Worm (Caenorhabditis elegans) whole organism, L4 larva: Measurements from ENCODE around the gene D1046.16.
A peak's percentile ranks its signal among the peaks of the same experiment; 100 is the strongest.

Source experiments
- F10B5.3 ChIP-seq: sonication (generic microtip); optimal IDR thresholded peaks from 2 replicates; lab custom pipeline; 2016; ENCODE audit warnings: mild to moderate bottlenecking, missing genetic modification characterization, missing compliant biosample characterization
- ZK546.5 ChIP-seq, 2 experiments: sonication (generic microtip); optimal IDR thresholded peaks; 2 replicates each; lab custom pipeline; 2017; ENCODE audit warnings: missing biosample characterization in 2 of 2, missing genetic modification characterization in 2 of 2
- aha-1 ChIP-seq: fragments of 150-350 bp; peaks from one replicate; lab custom pipeline; 2014; ENCODE audit warnings: missing biosample characterization, missing genetic modification characterization
- ama-1 ChIP-seq: fragments of 150-350 bp; optimal IDR thresholded peaks from 2 replicates; lab custom pipeline; 2014; ENCODE audit warnings: inconsistent platforms, mixed read lengths
- arid-1 ChIP-seq: fragments of 200-800 bp; sonication (Bioruptor generic); conservative IDR thresholded peaks from 2 replicates; pipeline ENCODE4 v1.3.6; 2022; ENCODE audit warnings: missing genetic modification reagents, missing genetic modification characterization, missing compliant biosample characterization
- attf-4 ChIP-seq: sonication (generic microtip); optimal IDR thresholded peaks from 3 replicates; lab custom pipeline; 2017; ENCODE audit warnings: missing biosample characterization, missing genetic modification characterization
- ceh-44 ChIP-seq: fragments of 200-800 bp; sonication (Bioruptor generic); IDR thresholded peaks from 2 replicates; pipeline ENCODE4 v1.3.6; 2022; ENCODE audit warnings: missing genetic modification reagents, missing genetic modification characterization, missing compliant biosample characterization
- ces-1 ChIP-seq: fragments of 150-350 bp; sonication (generic microtip); optimal IDR thresholded peaks from 4 replicates; lab custom pipeline; 2014; ENCODE audit warnings: missing biosample characterization, missing genetic modification reagents, missing genetic modification characterization
- daf-12 ChIP-seq: fragments of 150-350 bp; optimal IDR thresholded peaks from 2 replicates; lab custom pipeline; 2014; ENCODE audit warnings: missing biosample characterization, missing genetic modification reagents, missing genetic modification characterization
- daf-8 ChIP-seq: fragments of 200-800 bp; sonication (Bioruptor generic); IDR thresholded peaks from 2 replicates; pipeline ENCODE4 v1.3.6; 2022; ENCODE audit warnings: missing genetic modification characterization, missing compliant biosample characterization
- dmd-6 ChIP-seq: fragments of 200-800 bp; sonication (Bioruptor generic); IDR thresholded peaks from 2 replicates; pipeline ENCODE4 v1.3.6; 2022; ENCODE audit warnings: missing genetic modification reagents, missing genetic modification characterization, missing compliant biosample characterization
- dmd-8 ChIP-seq: fragments of 200-800 bp; sonication (Bioruptor generic); IDR thresholded peaks from 2 replicates; pipeline ENCODE4 v1.3.6; 2022; ENCODE audit warnings: missing genetic modification characterization, missing compliant biosample characterization
- dve-1 ChIP-seq: sonication (generic microtip); optimal IDR thresholded peaks from 2 replicates; lab custom pipeline; 2017; ENCODE audit warnings: antibody characterized with exemption, mild to moderate bottlenecking, missing genetic modification characterization, missing compliant biosample characterization; ENCODE audit not compliant: insufficient read depth
- hlh-11 ChIP-seq: fragments of 200-800 bp; sonication (Bioruptor generic); optimal IDR thresholded peaks from 2 replicates; lab custom pipeline; 2018; ENCODE audit warnings: mild to moderate bottlenecking, missing genetic modification characterization, missing compliant biosample characterization
- hlh-30 ChIP-seq: sonication (generic microtip); optimal IDR thresholded peaks from 2 replicates; lab custom pipeline; 2017; ENCODE audit warnings: antibody characterized with exemption, mild to moderate bottlenecking, missing genetic modification characterization, missing compliant biosample characterization; ENCODE audit not compliant: insufficient read depth
- hmg-1.1 ChIP-seq: fragments of 200-800 bp; sonication (Bioruptor generic); IDR thresholded peaks from 2 replicates; pipeline ENCODE4 v1.3.6; 2022; ENCODE audit warnings: missing genetic modification reagents, missing genetic modification characterization, missing compliant biosample characterization
- lin-1 ChIP-seq: fragments of 200-800 bp; sonication (Bioruptor generic); IDR thresholded peaks from 2 replicates; pipeline ENCODE4 v1.3.6; 2022; ENCODE audit warnings: missing genetic modification reagents, missing genetic modification characterization, missing compliant biosample characterization
- lin-38 ChIP-seq: fragments of 200-800 bp; sonication (Bioruptor generic); IDR thresholded peaks from 2 replicates; pipeline ENCODE4 v1.3.6; 2022; ENCODE audit warnings: missing genetic modification reagents, missing genetic modification characterization, missing compliant biosample characterization
- lin-39 ChIP-seq: fragments of 150-350 bp; optimal IDR thresholded peaks from 2 replicates; lab custom pipeline; 2014; ENCODE audit warnings: missing biosample characterization, missing genetic modification reagents, missing genetic modification characterization
- lir-3 ChIP-seq: sonication (generic microtip); optimal IDR thresholded peaks from 2 replicates; lab custom pipeline; 2016; ENCODE audit warnings: mild to moderate bottlenecking, missing genetic modification characterization, missing compliant biosample characterization
- mxl-2 ChIP-seq: fragments of 200-800 bp; sonication (Bioruptor generic); conservative IDR thresholded peaks from 2 replicates; pipeline ENCODE4 v1.3.6; 2022; ENCODE audit warnings: missing genetic modification reagents, missing genetic modification characterization, missing compliant biosample characterization
- nhr-11 ChIP-seq: fragments of 150-350 bp; optimal IDR thresholded peaks from 2 replicates; lab custom pipeline; 2014; ENCODE audit warnings: missing biosample characterization, missing genetic modification characterization
- nhr-42 ChIP-seq: fragments of 200-800 bp; sonication (Bioruptor generic); IDR thresholded peaks from 2 replicates; pipeline ENCODE4 v1.3.6; 2022; ENCODE audit warnings: missing genetic modification characterization, missing compliant biosample characterization
- pha-4 ChIP-seq, 2 experiments: fragments of 150-350 bp in 1 of 2; fragments of 200-800 bp in 1 of 2; sonication (Bioruptor generic) in 1 of 2; IDR thresholded peaks in 1 of 2; optimal IDR thresholded peaks in 1 of 2; 2 replicates each; pipeline versions ENCODE4 v1.3.6 to Lab custom; 2014 to 2022; ENCODE audit warnings: missing genetic modification characterization in 2 of 2, missing genetic modification reagents in 2 of 2, missing biosample characterization in 1 of 2, missing compliant biosample characterization in 1 of 2
- set-16 ChIP-seq: fragments of 200-800 bp; sonication (Bioruptor generic); IDR thresholded peaks from 2 replicates; pipeline ENCODE4 v1.3.6; 2022; ENCODE audit warnings: missing genetic modification reagents, missing genetic modification characterization, missing compliant biosample characterization
- snpc-4 ChIP-seq: fragments of 150-350 bp; optimal IDR thresholded peaks from 2 replicates; lab custom pipeline; 2014; ENCODE audit warnings: missing biosample characterization, missing genetic modification characterization
- tra-1 ChIP-seq: fragments of 200-800 bp; sonication (Bioruptor generic); IDR thresholded peaks from 2 replicates; pipeline ENCODE4 v1.3.6; 2022; ENCODE audit warnings: missing genetic modification reagents, missing genetic modification characterization, missing compliant biosample characterization
- unc-62 ChIP-seq, 3 experiments: fragments of 150-350 bp in 1 of 3; sonication (generic microtip); optimal IDR thresholded peaks in 2 of 3; peaks in 1 of 3; 1 replicate in 1 of 3; 2 replicates in 2 of 3; lab custom pipeline; 2014 to 2017; ENCODE audit warnings: missing biosample characterization in 3 of 3, missing genetic modification characterization in 3 of 3, missing genetic modification reagents in 3 of 3, missing genotype in 1 of 3
- vab-7 ChIP-seq: fragments of 200-800 bp; sonication (Bioruptor generic); IDR thresholded peaks from 2 replicates; pipeline ENCODE4 v1.3.6; 2022; ENCODE audit warnings: missing genetic modification reagents, missing genetic modification characterization, missing compliant biosample characterization
- zag-1 ChIP-seq: fragments of 150-350 bp; optimal IDR thresholded peaks from 2 replicates; lab custom pipeline; 2014; ENCODE audit warnings: missing biosample characterization, missing genetic modification characterization
- zip-11 ChIP-seq: fragments of 200-800 bp; sonication (Bioruptor generic); IDR thresholded peaks from 2 replicates; pipeline ENCODE4 v1.3.6; 2022; ENCODE audit warnings: missing genetic modification characterization, missing compliant biosample characterization
- ztf-7 ChIP-seq: fragments of 150-350 bp; optimal IDR thresholded peaks from 2 replicates; lab custom pipeline; 2014; ENCODE audit warnings: missing biosample characterization, missing genetic modification characterization

The D1046.16 gene

ce11 chrIV:8893746-8894145 lies 28.2 kb upstream of the D1046.16 start, which contains the start of gene rad-54.L2 (continued):
- peak; percentile 5 for TF ChIP-seq ztf-7 (tag; lab: Kevin White, UChicago)

ce11 chrIV:8901346-8901745 lies 20.6 kb upstream of the D1046.16 start, which contains the start of gene C27B7.5:
Gene C27B7.5, plus strand, starts transcription at chrIV:8901646.
- TF ChIP-seq attf-4 (tag; lab: Kevin White, UChicago) (no peak), ama-1 (lab: Kevin White, UChicago) (peak; percentile 53)

DNA sequence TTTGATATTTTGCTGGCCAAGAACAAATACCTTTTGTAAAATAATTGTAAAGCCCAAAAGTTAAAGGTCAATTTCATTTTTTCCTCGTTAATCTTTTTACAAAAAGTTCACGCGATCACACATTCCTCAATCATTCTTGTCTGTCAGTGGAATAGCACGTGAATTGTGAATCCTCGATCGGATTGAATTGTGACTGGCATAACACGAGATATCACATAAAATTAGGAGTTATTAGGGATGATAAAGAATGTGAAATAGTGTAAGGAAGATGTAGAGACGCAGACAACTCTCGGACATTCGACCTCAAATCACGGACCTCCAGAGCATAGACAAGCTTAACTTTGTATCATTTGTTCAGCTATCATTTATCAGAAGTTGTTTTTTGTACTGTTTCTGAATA lies 15.8 kb upstream of the D1046.16 start, which contains the start of gene C27B7.6:
Gene C27B7.6, minus strand, starts transcription at position 182 of the 400 bp plus-strand sequence.
- TF ChIP-seq lin-1 (GFP tag; lab: Robert Waterston, UW) (no peak), mxl-2 (0 out of 2 replicates have a peak, but pooled peaks have one; percentile 36), aha-1 (peak; percentile 80), zag-1 (tag; lab: Kevin White, UChicago) (no peak), ceh-44 (GFP tag; lab: Robert Waterston, UW) (no peak), hlh-30 (peak; percentile 56), daf-8 (GFP tag; lab: Robert Waterston, UW) (no peak), hlh-11 (tag; lab: Kevin White, UChicago) (peak; percentile 3), dmd-6 (no peak), vab-7 (GFP tag; lab: Robert Waterston, UW) (no peak)

DNA sequence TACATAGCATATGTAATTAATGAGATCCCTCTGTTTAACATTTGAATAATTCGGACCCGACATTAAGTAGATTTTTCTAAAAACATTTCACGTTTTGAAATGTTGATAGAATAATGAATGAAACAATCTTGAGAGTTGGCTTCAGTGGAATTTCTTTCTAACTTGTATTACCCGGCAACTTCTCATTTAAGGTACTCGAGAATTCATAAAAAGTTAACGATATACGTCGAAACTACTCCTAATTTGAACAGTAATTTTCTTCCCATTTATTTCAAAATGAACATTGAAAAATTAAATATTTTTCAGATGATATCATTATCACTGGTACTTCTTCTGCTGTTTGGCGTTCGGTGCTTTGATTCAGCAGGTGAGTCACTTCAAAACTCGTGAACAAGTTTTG lies 15.2 kb upstream of the D1046.16 start, which contains the start of gene C27B7.7:
Gene C27B7.7, plus strand, starts transcription at position 301 of the 400 bp plus-strand sequence.
- TF ChIP-seq arid-1 (GFP tag; lab: Robert Waterston, UW) (no peak), ama-1 (lab: Kevin White, UChicago) (no peak), daf-12 (tag; lab: Kevin White, UChicago) (no peak), pha-4 (GFP tag; IDR thresholded peaks at IDR 0.05; lab: Robert Waterston, UW) (no peak), pha-4 (tag; optimal IDR thresholded peaks at IDR 0.05; lab: Kevin White, UChicago) (no peak), unc-62 (GFP tag; optimal IDR thresholded peaks at IDR 0.05 in 1 of 2; lab: Kevin White, UChicago) (peak in 1 of 2 experiments; percentile 67), unc-62 (tag; optimal IDR thresholded peaks at IDR 0.05; lab: Kevin White, UChicago) (no peak), nhr-42 (GFP tag; lab: Robert Waterston, UW) (no peak), lin-1 (GFP tag; lab: Robert Waterston, UW) (no peak)

ce11 chrIV:8914187-8914586 lies 7.8 kb upstream of the D1046.16 start:
- TF ChIP-seq set-16 (GFP tag; lab: Robert Waterston, UW) (no peak), ces-1 (no peak), hlh-30 (peak; percentile 30), zag-1 (tag; lab: Kevin White, UChicago) (no peak), lin-39 (tag; lab: Kevin White, UChicago) (no peak)

DNA sequence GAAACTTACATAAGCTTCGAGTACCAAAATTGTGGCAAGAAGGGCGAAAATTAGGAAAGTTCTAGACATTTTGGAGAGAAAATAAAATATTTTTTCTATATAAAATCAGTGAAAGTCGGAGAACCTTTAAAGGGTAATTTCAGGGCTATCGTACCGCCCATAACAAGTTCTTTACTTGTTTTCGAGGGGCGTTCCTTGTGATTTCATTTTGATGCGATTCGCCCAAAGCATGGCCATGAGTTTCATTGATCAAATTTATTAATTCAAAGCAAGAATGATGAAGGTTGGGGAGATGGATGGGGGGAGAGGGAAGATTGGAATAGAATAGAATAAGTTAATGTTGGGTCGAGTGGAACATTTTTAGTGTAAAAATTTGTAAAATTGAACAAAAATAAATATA lies 5.9 kb upstream of the D1046.16 start, which contains the start of gene C27B7.9:
Gene C27B7.9, minus strand, starts transcription at position 101 of the 400 bp plus-strand sequence.
- TF ChIP-seq hmg-1.1 (GFP tag; lab: Robert Waterston, UW) (no peak), nhr-11 (tag; lab: Kevin White, UChicago) (no peak), dve-1 (no peak)

- TF ChIP-seq dmd-8 (GFP tag; lab: Robert Waterston, UW) (no peak), lin-38 (no peak), unc-62 (GFP tag; optimal IDR thresholded peaks at IDR 0.05 in 1 of 2; lab: Kevin White, UChicago) (no peak), unc-62 (tag; optimal IDR thresholded peaks at IDR 0.05; lab: Kevin White, UChicago) (no peak), zip-11 (GFP tag; lab: Robert Waterston, UW) (no peak), lir-3 (tag; lab: Kevin White, UChicago) (no peak), snpc-4 (tag; lab: Kevin White, UChicago) (no peak), tra-1 (GFP tag; lab: Robert Waterston, UW) (no peak), F10B5.3 (tag; lab: Kevin White, UChicago) (no peak), ZK546.5 (tag; optimal IDR thresholded peaks at IDR 0.05; lab: Kevin White, UChicago) (no peak)
Measured at ce11 chrIV:8918790-8919189, 3.2 kb upstream of the D1046.16 start, which contains the start of gene rap-1. Gene rap-1, minus strand, starts transcription at chrIV:8918890.
